Worm (Caenorhabditis elegans) whole organism, L1 larva: ENCODE results near the gene clec-28.
A peak's percentile ranks its signal among the peaks of the same experiment; 100 is the strongest.

Experiments
- C16A3.4 ChIP-seq: fragments of 150-350 bp; optimal IDR thresholded peaks from 2 replicates; lab custom pipeline; 2014; ENCODE audit warnings: missing biosample characterization, missing genetic modification characterization
- F16B12.6 ChIP-seq: fragments of 150-350 bp; optimal IDR thresholded peaks from 2 replicates; lab custom pipeline; 2014; ENCODE audit warnings: missing biosample characterization, missing genetic modification characterization
- aha-1 ChIP-seq: fragments of 150-350 bp; optimal IDR thresholded peaks from 2 replicates; lab custom pipeline; 2014; ENCODE audit warnings: missing biosample characterization, missing genetic modification characterization
- ama-1 ChIP-seq: fragments of 150-350 bp; optimal IDR thresholded peaks from 2 replicates; lab custom pipeline; 2014
- ceh-63 ChIP-seq: fragments of 200-800 bp; sonication (Bioruptor generic); optimal IDR thresholded peaks from 2 replicates; lab custom pipeline; 2018; ENCODE audit warnings: mild to moderate bottlenecking, missing genetic modification characterization, missing compliant biosample characterization
- ceh-8 ChIP-seq: fragments of 200-800 bp; sonication (Bioruptor generic); optimal IDR thresholded peaks from 2 replicates; lab custom pipeline; 2018; ENCODE audit warnings: mild to moderate bottlenecking, missing genetic modification characterization, moderate library complexity, missing compliant biosample characterization
- ceh-82 ChIP-seq, 3 experiments: fragments of 150-350 bp in 1 of 3; sonication (generic microtip) in 2 of 3; optimal IDR thresholded peaks; 2 replicates each; lab custom pipeline; 2014 to 2017; ENCODE audit warnings: missing biosample characterization in 3 of 3, missing genetic modification characterization in 3 of 3
- ceh-90 ChIP-seq: sonication (generic microtip); optimal IDR thresholded peaks from 2 replicates; lab custom pipeline; 2016; ENCODE audit warnings: missing genetic modification characterization, missing compliant biosample characterization
- dpl-1 ChIP-seq, 3 experiments: fragments of 150-350 bp in 2 of 3; sonication (generic microtip) in 1 of 3; optimal IDR thresholded peaks; 2 replicates each; lab custom pipeline; 2014 to 2017; ENCODE audit warnings: missing biosample characterization in 3 of 3, missing genetic modification characterization in 3 of 3, missing genetic modification reagents in 3 of 3
- efl-1 ChIP-seq, 4 experiments: fragments of 150-350 bp; optimal IDR thresholded peaks in 3 of 4; peaks in 1 of 4; 1 replicate in 1 of 4; 2 replicates in 3 of 4; lab custom pipeline; 2014; ENCODE audit warnings: missing biosample characterization in 2 of 4, missing genetic modification characterization in 2 of 4, missing genetic modification reagents in 2 of 4
- elt-2 ChIP-seq: sonication (generic microtip); optimal IDR thresholded peaks from 2 replicates; lab custom pipeline; 2016; ENCODE audit warnings: missing genetic modification characterization, mild to moderate bottlenecking, inconsistent platforms, missing compliant biosample characterization, missing genetic modification reagents
- elt-3 ChIP-seq, 6 experiments: fragments of 150-350 bp in 1 of 6; sonication (generic microtip); optimal IDR thresholded peaks; 2 replicates each; lab custom pipeline; 2017 to 2018; ENCODE audit warnings: missing biosample characterization in 6 of 6, missing genetic modification characterization in 6 of 6, inconsistent platforms in 1 of 6
- fkh-10 ChIP-seq: sonication (generic microtip); optimal IDR thresholded peaks from 2 replicates; lab custom pipeline; 2017; ENCODE audit warnings: missing biosample characterization, missing genetic modification reagents, missing genetic modification characterization
- hlh-4 ChIP-seq: sonication (generic microtip); optimal IDR thresholded peaks from 2 replicates; lab custom pipeline; 2016; ENCODE audit warnings: mild to moderate bottlenecking, missing genetic modification characterization, missing compliant biosample characterization
- hpl-2 ChIP-seq: fragments of 150-350 bp; optimal IDR thresholded peaks from 2 replicates; lab custom pipeline; 2014; ENCODE audit warnings: missing biosample characterization, missing genetic modification reagents, missing genetic modification characterization
- irx-1 ChIP-seq: sonication (generic microtip); optimal IDR thresholded peaks from 2 replicates; lab custom pipeline; 2016; ENCODE audit warnings: missing genetic modification characterization, missing compliant biosample characterization
- lin-14 ChIP-seq: fragments of 200-800 bp; sonication (Bioruptor generic); optimal IDR thresholded peaks from 2 replicates; lab custom pipeline; 2018; ENCODE audit warnings: mild to moderate bottlenecking, missing genetic modification characterization, moderate library complexity, missing compliant biosample characterization
- lin-35 ChIP-seq, 2 experiments: fragments of 150-350 bp; optimal IDR thresholded peaks; 2 replicates each; lab custom pipeline; 2014; ENCODE audit warnings: missing biosample characterization in 2 of 2, missing genetic modification characterization in 2 of 2, missing genetic modification reagents in 2 of 2
- lir-3 ChIP-seq: sonication (generic microtip); optimal IDR thresholded peaks from 2 replicates; lab custom pipeline; 2016; ENCODE audit warnings: mild to moderate bottlenecking, missing genetic modification characterization, moderate library complexity, missing compliant biosample characterization; ENCODE audit not compliant: poor library complexity
- mab-9 ChIP-seq: fragments of 200-800 bp; sonication (Bioruptor generic); IDR thresholded peaks from 2 replicates; pipeline ENCODE4 v1.3.6; 2022; ENCODE audit warnings: missing genetic modification reagents, missing genetic modification characterization, missing compliant biosample characterization
- mdl-1 ChIP-seq, 2 experiments: fragments of 150-350 bp; optimal IDR thresholded peaks; 2 replicates each; lab custom pipeline; 2014 to 2017; ENCODE audit warnings: missing biosample characterization in 2 of 2, missing genetic modification characterization in 2 of 2, inconsistent platforms in 1 of 2
- mef-2 ChIP-seq: fragments of 150-350 bp; optimal IDR thresholded peaks from 2 replicates; lab custom pipeline; 2014; ENCODE audit warnings: missing biosample characterization, missing genetic modification characterization
- nhr-11 ChIP-seq: fragments of 150-350 bp; optimal IDR thresholded peaks from 2 replicates; lab custom pipeline; 2014; ENCODE audit warnings: missing biosample characterization, missing genetic modification characterization
- nhr-20 ChIP-seq: sonication (generic microtip); optimal IDR thresholded peaks from 2 replicates; lab custom pipeline; 2016; ENCODE audit warnings: mild to moderate bottlenecking, missing genetic modification characterization, missing compliant biosample characterization
- nhr-47 ChIP-seq: sonication (generic microtip); optimal IDR thresholded peaks from 2 replicates; lab custom pipeline; 2016; ENCODE audit warnings: mild to moderate bottlenecking, missing genetic modification characterization, moderate library complexity, missing compliant biosample characterization
- nhr-71 ChIP-seq: sonication (generic microtip); optimal IDR thresholded peaks from 2 replicates; lab custom pipeline; 2016; ENCODE audit warnings: mild to moderate bottlenecking, missing genetic modification characterization, moderate library complexity, missing compliant biosample characterization
- nhr-77 ChIP-seq: fragments of 150-350 bp; optimal IDR thresholded peaks from 2 replicates; lab custom pipeline; 2014; ENCODE audit warnings: missing biosample characterization, missing genetic modification characterization
- nhr-84 ChIP-seq: sonication (generic microtip); optimal IDR thresholded peaks from 2 replicates; lab custom pipeline; 2017; ENCODE audit warnings: missing biosample characterization, missing genetic modification characterization
- nhr-90 ChIP-seq: sonication (generic microtip); optimal IDR thresholded peaks from 2 replicates; lab custom pipeline; 2016; ENCODE audit warnings: mild to moderate bottlenecking, missing genetic modification characterization, missing compliant biosample characterization; ENCODE audit not compliant: poor library complexity
- skn-1 ChIP-seq: fragments of 150-350 bp; optimal IDR thresholded peaks from 2 replicates; lab custom pipeline; 2014; ENCODE audit warnings: missing biosample characterization, missing genetic modification characterization
- snu-23 ChIP-seq: sonication (generic microtip); optimal IDR thresholded peaks from 2 replicates; lab custom pipeline; 2016; ENCODE audit warnings: missing genetic modification characterization, missing compliant biosample characterization
- sup-37 ChIP-seq: fragments of 200-800 bp; sonication (Bioruptor generic); optimal IDR thresholded peaks from 2 replicates; lab custom pipeline; 2018; ENCODE audit warnings: mild to moderate bottlenecking, missing genetic modification characterization, missing compliant biosample characterization
- tlp-1 ChIP-seq: fragments of 150-350 bp; optimal IDR thresholded peaks from 2 replicates; lab custom pipeline; 2014; ENCODE audit warnings: missing biosample characterization, missing genetic modification characterization
- unc-130 ChIP-seq: fragments of 150-350 bp; optimal IDR thresholded peaks from 2 replicates; lab custom pipeline; 2017; ENCODE audit warnings: missing biosample characterization, missing genetic modification characterization, inconsistent platforms
- unc-62 ChIP-seq: fragments of 150-350 bp; optimal IDR thresholded peaks from 2 replicates; lab custom pipeline; 2014; ENCODE audit warnings: missing biosample characterization, missing genetic modification reagents, missing genetic modification characterization
- unc-86 ChIP-seq: sonication (generic microtip); optimal IDR thresholded peaks from 2 replicates; lab custom pipeline; 2016; ENCODE audit warnings: missing genetic modification characterization, missing compliant biosample characterization
- vab-15 ChIP-seq: sonication (generic microtip); optimal IDR thresholded peaks from 2 replicates; lab custom pipeline; 2017; ENCODE audit warnings: missing genotype, mild to moderate bottlenecking, missing genetic modification characterization, missing compliant biosample characterization
- xbp-1 ChIP-seq: sonication (generic microtip); optimal IDR thresholded peaks from 2 replicates; lab custom pipeline; 2016; ENCODE audit warnings: missing genetic modification characterization, missing compliant biosample characterization

Gene clec-28

ce11 chrV:16865404-16865803 is at the start of gene clec-28:
Gene clec-28 (plus strand): TSS chrV:16865704.
- no peak for TF ChIP-seq irx-1 (tag; lab: Kevin White, UChicago)
- no peak for TF ChIP-seq ceh-90 (tag; lab: Kevin White, UChicago)
- no peak for TF ChIP-seq unc-130 (tag; lab: Kevin White, UChicago)
- no peak for TF ChIP-seq unc-86

DNA sequence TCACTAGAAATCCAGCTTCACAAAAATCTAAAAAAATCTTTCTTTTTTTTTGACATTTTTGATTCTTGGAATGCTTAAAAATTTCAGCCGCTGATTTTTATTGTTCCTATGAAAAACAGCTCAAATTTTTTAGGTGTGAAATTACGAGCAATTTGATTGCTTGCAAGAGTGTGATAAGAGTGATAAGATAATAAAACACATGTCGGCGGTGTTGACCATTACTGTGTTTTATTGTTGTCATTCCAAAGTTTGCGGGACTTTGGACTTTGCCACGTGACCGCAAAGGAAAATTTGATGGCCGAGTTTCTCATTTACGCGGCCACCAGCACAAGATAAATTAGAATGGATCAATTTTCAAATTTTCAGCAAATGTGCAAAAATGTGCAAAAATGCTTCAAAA is 48.8 kb upstream of the clec-28 start:
- no peak for TF ChIP-seq vab-15
- TF ChIP-seq elt-2: peak; percentile 94
- peak; percentile 21 for TF ChIP-seq lin-14 (GFP tag; lab: Kevin White, UChicago)
- no peak for TF ChIP-seq fkh-10 (GFP tag; lab: Kevin White, UChicago)
- no peak for TF ChIP-seq nhr-84 (tag; lab: Kevin White, UChicago)
- no peak for TF ChIP-seq nhr-77
- TF ChIP-seq unc-130 (tag; lab: Kevin White, UChicago): no peak
- TF ChIP-seq sup-37: no peak
- no peak for TF ChIP-seq mef-2 (tag; lab: Kevin White, UChicago)
- TF ChIP-seq nhr-71 (tag; lab: Kevin White, UChicago): peak; percentile 27
- TF ChIP-seq nhr-47 (tag; lab: Kevin White, UChicago): no peak
- no peak for TF ChIP-seq lir-3 (tag; lab: Kevin White, UChicago)
- TF ChIP-seq elt-3 (tag; optimal IDR thresholded peaks at IDR 0.05; lab: Kevin White, UChicago): peak in 2 of 6 experiments; percentile 40 to 72
- no peak for TF ChIP-seq ama-1 (lab: Kevin White, UChicago)
- TF ChIP-seq C16A3.4: no peak
- TF ChIP-seq nhr-20 (tag; lab: Kevin White, UChicago): peak; percentile 32
- TF ChIP-seq nhr-11 (tag; lab: Kevin White, UChicago): no peak
- TF ChIP-seq nhr-90 (tag; lab: Kevin White, UChicago): peak; percentile 16
- TF ChIP-seq mab-9 (GFP tag; lab: Robert Waterston, UW): no peak
- no peak for TF ChIP-seq ceh-82 (tag; optimal IDR thresholded peaks at IDR 0.05; lab: Kevin White, UChicago)
- TF ChIP-seq unc-62 (GFP tag; lab: Kevin White, UChicago): no peak
- TF ChIP-seq ceh-90 (tag; lab: Kevin White, UChicago): no peak
- no peak for TF ChIP-seq hlh-4 (tag; lab: Kevin White, UChicago)
- peak in 1 of 2 experiments; percentile 46 for TF ChIP-seq mdl-1 (tag; optimal IDR thresholded peaks at IDR 0.05; lab: Kevin White, UChicago)
- TF ChIP-seq dpl-1 (GFP tag; optimal IDR thresholded peaks at IDR 0.05; lab: Kevin White, UChicago): peak in 1 of 3 experiments; percentile 18
- peak; percentile 84 for TF ChIP-seq tlp-1
- TF ChIP-seq lin-35 (GFP tag; optimal IDR thresholded peaks at IDR 0.05; lab: Kevin White, UChicago): peak in 1 of 2 experiments; percentile 48
- TF ChIP-seq irx-1 (tag; lab: Kevin White, UChicago): no peak
- no peak for TF ChIP-seq F16B12.6 (tag; lab: Kevin White, UChicago)
- TF ChIP-seq aha-1 (tag; lab: Kevin White, UChicago): no peak
- no peak for TF ChIP-seq efl-1 (optimal IDR thresholded peaks at IDR 0.05; lab: Kevin White, UChicago)
- TF ChIP-seq efl-1 (GFP tag; optimal IDR thresholded peaks at IDR 0.05 in 1 of 2; lab: Kevin White, UChicago): peak in 1 of 2 experiments; percentile 12
- TF ChIP-seq skn-1 (tag; lab: Kevin White, UChicago): no peak
- TF ChIP-seq ceh-8 (GFP tag; lab: Kevin White, UChicago): no peak

DNA sequence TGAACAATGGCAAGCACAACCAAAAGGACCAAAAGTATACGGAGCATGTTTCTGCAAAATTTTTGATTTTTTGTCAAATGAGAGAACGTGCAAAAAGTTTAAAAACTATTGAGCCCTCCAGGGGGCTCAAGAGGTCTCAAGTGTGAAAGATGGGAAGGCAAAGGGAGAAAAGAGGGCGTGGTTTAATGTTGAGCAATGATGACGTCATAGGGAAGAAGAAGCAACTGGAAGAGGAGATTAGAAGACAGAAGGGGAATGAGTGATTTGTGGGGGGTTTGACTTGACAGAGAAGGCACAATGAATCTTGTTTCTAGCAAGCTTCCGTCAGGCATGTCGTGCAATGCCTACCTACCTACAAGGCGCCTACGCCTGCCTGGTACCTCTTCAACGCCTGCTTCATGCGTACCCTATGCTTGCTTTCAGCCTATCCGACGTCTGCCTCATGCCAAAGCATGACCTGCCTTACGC is 44.2 kb upstream of the clec-28 start, which contains the start of gene T20B3.14:
T20B3.14 (minus strand) TSS at position 51 of the 468 bp plus-strand sequence.
- TF ChIP-seq xbp-1: no peak
- peak; percentile 22 for TF ChIP-seq lin-14 (GFP tag; lab: Kevin White, UChicago)

ce11 chrV:16827485-16827884 is 38.0 kb upstream of the clec-28 start, which contains the start of gene srh-216:
Gene srh-216 (minus strand): TSS chrV:16827585.
- TF ChIP-seq hpl-2 (GFP tag; lab: Kevin White, UChicago) (no peak), snu-23 (GFP tag; lab: Kevin White, UChicago) (no peak), ceh-63 (GFP tag; lab: Kevin White, UChicago) (no peak)
